Fruit fly (Drosophila melanogaster) whole organism, prepupa: ENCODE results near the gene Ccdc39.

Experiments used
- CG34406 ChIP-seq: fragments of 200-800 bp; sonication (Bioruptor generic); optimal IDR thresholded peaks from 3 replicates; lab custom pipeline; 2016; ENCODE audit warnings: missing biosample characterization, missing genetic modification characterization
- CG3919 ChIP-seq: fragments of 200-800 bp; sonication (Bioruptor generic); optimal IDR thresholded peaks from 3 replicates; lab custom pipeline; 2016; ENCODE audit warnings: missing biosample characterization, missing genetic modification characterization
- Ets96B ChIP-seq: fragments of 200-800 bp; optimal IDR thresholded peaks from 2 replicates; lab custom pipeline; 2019; ENCODE audit warnings: missing biosample characterization, mild to moderate bottlenecking, missing genetic modification characterization, moderate library complexity
- eg ChIP-seq: fragments of 200-800 bp; sonication (Bioruptor generic); IDR thresholded peaks from 3 replicates; pipeline ENCODE4 v1.3.6; 2022; ENCODE audit warnings: missing biosample characterization, missing genetic modification characterization
- fkh ChIP-seq: fragments of 200-800 bp; sonication (Bioruptor generic); optimal IDR thresholded peaks from 3 replicates; lab custom pipeline; 2017; ENCODE audit warnings: missing biosample characterization, mild to moderate bottlenecking, missing genetic modification characterization, moderate library complexity

DNA sequence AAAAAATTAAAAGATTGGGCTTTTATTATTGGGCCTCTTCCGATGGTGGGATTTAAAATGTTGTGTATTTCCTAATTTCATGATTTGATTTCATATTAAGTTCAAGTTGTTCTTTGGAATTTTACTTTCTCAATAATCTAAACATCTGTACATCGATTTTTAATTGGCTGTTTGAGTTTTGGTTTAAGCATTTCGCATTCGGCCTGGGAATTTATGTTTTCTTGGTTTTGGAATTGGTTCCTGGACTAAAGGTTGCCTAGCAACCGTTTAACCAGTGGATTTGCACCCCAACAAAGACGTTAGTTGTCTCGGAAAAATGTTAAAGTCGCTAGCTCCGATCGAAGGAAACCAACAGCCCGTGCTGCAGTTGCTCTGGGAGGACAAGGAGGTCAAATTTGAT is 31.5 kb upstream of the Ccdc39 start, which contains the start of gene BBS5:
- no peak for TF ChIP-seq eg (GFP tag; lab: Robert Waterston, UW)
- no peak for TF ChIP-seq CG34406 (GFP tag; lab: Kevin White, UChicago)
- no peak for TF ChIP-seq Ets96B (tag; lab: Kevin White, UChicago)
- TF ChIP-seq CG3919: no peak
- no peak for TF ChIP-seq fkh
